Worm (Caenorhabditis elegans) whole organism, late embryonic: ENCODE data around the gene C13B4.1.

Source experiments
- C38D4.7 ChIP-seq: fragments of 200-800 bp; sonication (Bioruptor generic); optimal IDR thresholded peaks from 2 replicates; lab custom pipeline; 2018; ENCODE audit warnings: mild to moderate bottlenecking, missing genetic modification characterization, moderate library complexity, missing compliant biosample characterization
- F13H6.1 ChIP-seq: sonication (generic microtip); optimal IDR thresholded peaks from 2 replicates; lab custom pipeline; 2016; ENCODE audit warnings: missing genetic modification characterization, missing compliant biosample characterization
- K02D7.2 ChIP-seq: sonication (generic microtip); optimal IDR thresholded peaks from 2 replicates; lab custom pipeline; 2017; ENCODE audit warnings: mild to moderate bottlenecking, missing genetic modification characterization, missing compliant biosample characterization
- K09A11.1 ChIP-seq: sonication (generic microtip); optimal IDR thresholded peaks from 2 replicates; lab custom pipeline; 2017; ENCODE audit warnings: antibody characterized with exemption, mild to moderate bottlenecking, missing genetic modification characterization, missing compliant biosample characterization; ENCODE audit not compliant: insufficient read depth
- Y22D7AL.16 ChIP-seq: sonication (generic microtip); optimal IDR thresholded peaks from 2 replicates; lab custom pipeline; 2016; ENCODE audit warnings: missing genetic modification characterization, missing compliant biosample characterization
- ceh-18 ChIP-seq: sonication (generic microtip); optimal IDR thresholded peaks from 2 replicates; lab custom pipeline; 2016; ENCODE audit warnings: missing genetic modification characterization, missing compliant biosample characterization
- ceh-2 ChIP-seq: sonication (generic microtip); optimal IDR thresholded peaks from 2 replicates; lab custom pipeline; 2016; ENCODE audit warnings: missing genotype, missing genetic modification characterization, missing compliant biosample characterization
- ceh-22 ChIP-seq: sonication (generic microtip); optimal IDR thresholded peaks from 2 replicates; lab custom pipeline; 2017; ENCODE audit warnings: missing biosample characterization, missing genetic modification characterization
- ceh-24 ChIP-seq: sonication (generic microtip); optimal IDR thresholded peaks from 2 replicates; lab custom pipeline; 2016; ENCODE audit warnings: mild to moderate bottlenecking, missing genetic modification characterization, missing compliant biosample characterization
- ceh-31 ChIP-seq: sonication (generic microtip); optimal IDR thresholded peaks from 2 replicates; lab custom pipeline; 2016; ENCODE audit warnings: missing genetic modification characterization, missing compliant biosample characterization
- ceh-34 ChIP-seq: sonication (generic microtip); optimal IDR thresholded peaks from 2 replicates; lab custom pipeline; 2016; ENCODE audit warnings: mild to moderate bottlenecking, missing genetic modification characterization, missing compliant biosample characterization
- ceh-48 ChIP-seq: sonication (generic microtip); optimal IDR thresholded peaks from 2 replicates; lab custom pipeline; 2016; ENCODE audit warnings: missing genetic modification characterization, inconsistent platforms, missing compliant biosample characterization
- ceh-9 ChIP-seq: sonication (generic microtip); optimal IDR thresholded peaks from 2 replicates; lab custom pipeline; 2016; ENCODE audit warnings: mild to moderate bottlenecking, missing genetic modification characterization, inconsistent platforms, missing compliant biosample characterization
- che-1 ChIP-seq: sonication (generic microtip); optimal IDR thresholded peaks from 2 replicates; lab custom pipeline; 2016; ENCODE audit warnings: mild to moderate bottlenecking, missing genetic modification characterization, missing compliant biosample characterization
- dve-1 ChIP-seq: sonication (generic microtip); optimal IDR thresholded peaks from 2 replicates; lab custom pipeline; 2017; ENCODE audit warnings: antibody characterized with exemption, mild to moderate bottlenecking, missing genetic modification characterization, missing compliant biosample characterization
- elt-2 ChIP-seq: sonication (generic microtip); optimal IDR thresholded peaks from 2 replicates; lab custom pipeline; 2016; ENCODE audit warnings: missing genetic modification reagents, missing genetic modification characterization, missing compliant biosample characterization
- elt-4 ChIP-seq: sonication (generic microtip); optimal IDR thresholded peaks from 2 replicates; lab custom pipeline; 2016; ENCODE audit warnings: missing genetic modification characterization, missing compliant biosample characterization
- fax-1 ChIP-seq: sonication (generic microtip); optimal IDR thresholded peaks from 2 replicates; lab custom pipeline; 2016; ENCODE audit warnings: missing genotype, missing genetic modification characterization, missing compliant biosample characterization
- fkh-6 ChIP-seq: sonication (generic microtip); optimal IDR thresholded peaks from 2 replicates; lab custom pipeline; 2016; ENCODE audit warnings: missing genetic modification characterization, missing compliant biosample characterization
- hlh-15 ChIP-seq: sonication (generic microtip); optimal IDR thresholded peaks from 2 replicates; lab custom pipeline; 2016; ENCODE audit warnings: missing genetic modification characterization, missing compliant biosample characterization
- hlh-6 ChIP-seq: sonication (generic microtip); optimal IDR thresholded peaks from 2 replicates; lab custom pipeline; 2016; ENCODE audit warnings: missing genotype, missing genetic modification characterization, missing compliant biosample characterization
- lim-6 ChIP-seq: sonication (generic microtip); optimal IDR thresholded peaks from 2 replicates; lab custom pipeline; 2016; ENCODE audit warnings: missing genetic modification characterization, missing compliant biosample characterization
- mec-3 ChIP-seq: sonication (generic microtip); optimal IDR thresholded peaks from 2 replicates; lab custom pipeline; 2016; ENCODE audit warnings: borderline replicate concordance, missing genetic modification characterization, missing compliant biosample characterization
- nfya-1 ChIP-seq: sonication (generic microtip); optimal IDR thresholded peaks from 2 replicates; lab custom pipeline; 2017; ENCODE audit warnings: missing genetic modification characterization, mild to moderate bottlenecking, missing compliant biosample characterization, antibody characterized with exemption, moderate library complexity
- nhr-11 ChIP-seq: fragments of 150-350 bp; optimal IDR thresholded peaks from 2 replicates; lab custom pipeline; 2014; ENCODE audit warnings: missing biosample characterization, missing genetic modification characterization
- odd-2 ChIP-seq: sonication (generic microtip); optimal IDR thresholded peaks from 2 replicates; lab custom pipeline; 2017; ENCODE audit warnings: antibody characterized with exemption, mild to moderate bottlenecking, missing genetic modification characterization, missing compliant biosample characterization
- pat-9 ChIP-seq: fragments of 200-800 bp; sonication (Bioruptor generic); optimal IDR thresholded peaks from 2 replicates; lab custom pipeline; 2018; ENCODE audit warnings: mild to moderate bottlenecking, missing genetic modification characterization, moderate library complexity, missing compliant biosample characterization
- pax-1 ChIP-seq: fragments of 150-350 bp; optimal IDR thresholded peaks from 2 replicates; lab custom pipeline; 2014; ENCODE audit warnings: missing biosample characterization, missing genetic modification characterization
- pha-4 ChIP-seq: fragments of 150-350 bp; optimal IDR thresholded peaks from 2 replicates; lab custom pipeline; 2018; ENCODE audit warnings: missing biosample characterization, missing genetic modification reagents, missing genetic modification characterization
- pqm-1 ChIP-seq: sonication (generic microtip); optimal IDR thresholded peaks from 2 replicates; lab custom pipeline; 2016; ENCODE audit warnings: missing genetic modification characterization, missing compliant biosample characterization
- ref-2 ChIP-seq: sonication (generic microtip); optimal IDR thresholded peaks from 2 replicates; lab custom pipeline; 2016; ENCODE audit warnings: missing genetic modification characterization, missing compliant biosample characterization
- sdc-2 ChIP-seq: sonication (generic microtip); optimal IDR thresholded peaks from 2 replicates; lab custom pipeline; 2016; ENCODE audit warnings: missing genotype, missing genetic modification characterization, missing compliant biosample characterization
- tbx-7 ChIP-seq: sonication (generic microtip); optimal IDR thresholded peaks from 2 replicates; lab custom pipeline; 2016; ENCODE audit warnings: missing genotype, missing genetic modification characterization, missing compliant biosample characterization
- ttx-3 ChIP-seq: sonication (generic microtip); optimal IDR thresholded peaks from 2 replicates; lab custom pipeline; 2016; ENCODE audit warnings: missing genetic modification reagents, missing genetic modification characterization, missing compliant biosample characterization
- unc-42 ChIP-seq: sonication (generic microtip); optimal IDR thresholded peaks from 2 replicates; lab custom pipeline; 2016; ENCODE audit warnings: missing genotype, missing genetic modification characterization, missing compliant biosample characterization
- zip-5 ChIP-seq: sonication (generic microtip); optimal IDR thresholded peaks from 2 replicates; lab custom pipeline; 2016; ENCODE audit warnings: missing genetic modification characterization, missing compliant biosample characterization

Gene C13B4.1

DNA sequence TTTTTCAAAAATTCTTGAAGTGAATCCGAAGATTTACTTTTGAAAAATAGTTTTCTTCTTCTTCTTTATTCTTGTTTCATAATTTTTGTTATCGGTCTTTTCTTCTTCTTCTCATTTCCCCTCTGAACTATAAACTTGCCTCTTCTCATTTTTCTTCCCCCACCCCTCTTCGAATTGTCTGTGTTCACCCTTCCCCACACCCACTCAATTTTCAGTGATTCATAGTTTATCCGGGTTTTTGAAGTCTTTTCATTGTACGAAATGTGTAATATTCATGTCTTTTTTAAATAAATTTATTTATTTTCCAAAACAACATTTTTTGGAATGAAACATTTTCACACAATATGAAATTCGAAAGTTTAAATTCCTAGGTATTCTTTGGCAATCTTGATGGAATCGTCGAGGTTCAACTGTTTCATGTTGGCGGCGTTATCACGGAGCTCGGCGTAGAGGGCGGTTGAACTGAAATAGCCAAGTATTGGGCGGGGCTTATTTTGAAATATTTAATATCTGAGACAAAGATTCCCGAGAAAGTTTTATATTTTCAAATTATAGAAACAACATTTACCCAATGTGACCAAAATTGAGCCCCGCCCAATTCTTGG is 13.3 kb upstream of the C13B4.1 start:
- TF ChIP-seq ceh-2 (no peak), dve-1 (tag; lab: Kevin White, UChicago) (no peak), hlh-6 (tag; lab: Kevin White, UChicago) (no peak), ceh-18 (tag; lab: Kevin White, UChicago) (no peak), pqm-1 (tag; lab: Kevin White, UChicago) (no peak), hlh-15 (tag; lab: Kevin White, UChicago) (no peak), sdc-2 (tag; lab: Kevin White, UChicago) (no peak), K02D7.2 (no peak), ceh-9 (tag; lab: Kevin White, UChicago) (no peak), Y22D7AL.16 (tag; lab: Kevin White, UChicago) (no peak), pha-4 (tag; lab: Kevin White, UChicago) (no peak), elt-4 (no peak), tbx-7 (tag; lab: Kevin White, UChicago) (no peak), fax-1 (no peak)

DNA sequence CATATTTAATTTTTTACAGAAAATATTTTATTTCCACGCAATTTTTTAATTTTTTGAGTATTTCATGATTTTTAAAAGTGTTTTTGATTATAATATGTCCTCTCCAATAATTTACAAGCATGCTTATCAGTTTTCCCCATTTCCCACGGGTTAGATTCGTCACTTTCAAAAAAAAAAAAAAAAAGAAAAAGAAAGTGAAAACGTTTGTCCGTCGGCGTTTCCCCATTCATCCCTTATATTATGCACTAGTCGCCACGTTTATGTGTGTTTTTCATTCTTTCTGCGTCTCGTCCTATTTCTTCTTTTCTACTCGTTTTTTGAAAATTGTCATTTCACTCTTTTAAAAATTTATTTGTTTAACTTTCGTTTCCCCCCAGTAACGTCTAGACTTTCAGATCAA is 10.0 kb upstream of the C13B4.1 start, which contains the start of gene vnut-1:
vnut-1 (plus strand) TSS at position 396 of the 400 bp plus-strand sequence.
- TF ChIP-seq pax-1 (tag; lab: Kevin White, UChicago) = no peak
- peak; percentile 4 for TF ChIP-seq nfya-1

DNA sequence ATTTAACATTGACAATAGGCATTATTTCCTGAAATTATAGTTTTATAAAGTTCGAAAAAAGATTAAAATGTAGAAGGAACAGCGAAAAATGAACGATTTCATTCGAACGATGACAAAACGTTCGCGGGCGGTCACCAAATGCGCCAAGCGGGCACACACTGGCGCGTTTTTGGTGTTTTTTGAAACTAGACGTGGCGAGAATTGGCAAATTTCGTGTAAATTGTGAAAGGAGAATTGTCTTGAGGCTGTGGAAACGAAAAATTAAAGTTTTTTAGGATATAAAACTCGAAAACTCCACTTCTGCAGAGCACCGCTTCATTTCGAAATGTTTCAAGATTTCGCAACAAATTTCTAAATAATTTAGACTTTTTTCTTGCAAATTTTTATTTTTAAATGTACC is 9.2 kb upstream of the C13B4.1 start, which contains the start of gene usp-14:
usp-14 (minus strand) TSS at position 28 of the 400 bp plus-strand sequence.
- peak; percentile 25 for TF ChIP-seq ceh-31 (tag; lab: Kevin White, UChicago)
- no peak for TF ChIP-seq mec-3 (tag; lab: Kevin White, UChicago)

DNA sequence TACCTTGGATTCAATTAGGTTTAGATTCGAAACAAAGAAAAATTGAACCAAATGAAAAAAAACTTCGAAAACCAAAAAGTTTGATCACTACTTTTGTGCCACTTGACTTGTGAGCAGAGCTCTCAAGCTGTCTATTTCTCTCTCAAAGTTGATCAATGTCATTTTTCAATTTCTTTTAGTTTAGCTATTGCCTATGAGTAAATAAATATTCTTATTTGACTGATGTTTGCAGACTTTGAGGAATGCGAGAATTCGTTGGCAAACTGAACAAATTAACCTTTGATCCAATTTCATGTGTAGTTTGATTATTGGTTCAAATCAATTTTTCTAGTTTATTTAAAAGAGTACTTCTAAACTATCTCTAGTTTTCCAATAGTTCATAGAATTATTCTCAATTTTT is 4.4 kb upstream of the C13B4.1 start:
- TF ChIP-seq ref-2 = no peak
- no peak for TF ChIP-seq tbx-7 (tag; lab: Kevin White, UChicago)
- TF ChIP-seq zip-5 (tag; lab: Kevin White, UChicago) = no peak
- TF ChIP-seq che-1 = no peak
- TF ChIP-seq ceh-22 (tag; lab: Kevin White, UChicago) = no peak
- TF ChIP-seq ceh-18 (tag; lab: Kevin White, UChicago) = no peak
- no peak for TF ChIP-seq ceh-34
- no peak for TF ChIP-seq elt-4
- no peak for TF ChIP-seq pqm-1 (tag; lab: Kevin White, UChicago)
- no peak for TF ChIP-seq lim-6
- no peak for TF ChIP-seq fkh-6
- TF ChIP-seq ceh-48 (tag; lab: Kevin White, UChicago) = no peak
- no peak for TF ChIP-seq ceh-24 (tag; lab: Kevin White, UChicago)
- TF ChIP-seq nhr-11 (tag; lab: Kevin White, UChicago) = no peak
- TF ChIP-seq pat-9 = no peak

DNA sequence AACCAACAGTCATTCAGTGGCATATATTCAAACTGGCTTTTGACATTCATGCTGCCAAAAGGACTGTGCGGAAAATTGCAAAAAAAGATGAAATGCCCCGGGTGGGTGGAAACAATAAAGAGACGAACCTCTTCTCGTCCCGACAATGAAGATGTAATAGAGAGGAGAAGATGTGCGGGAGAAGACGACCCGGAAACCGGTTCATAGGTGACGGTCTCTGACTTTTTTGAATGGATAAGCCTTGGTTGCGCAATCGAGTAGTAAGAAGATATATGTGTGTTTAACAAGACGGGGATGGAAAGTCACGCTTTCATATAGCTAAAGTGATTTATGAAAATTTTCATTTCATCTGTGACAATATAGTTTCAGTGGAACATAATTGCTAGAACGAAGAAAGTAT is 1.3 kb upstream of the C13B4.1 start:
- TF ChIP-seq unc-42 (tag; lab: Kevin White, UChicago) (no peak), odd-2 (tag; lab: Kevin White, UChicago) (no peak), pat-9 (no peak), ttx-3 (tag; lab: Kevin White, UChicago) (no peak), ceh-18 (tag; lab: Kevin White, UChicago) (no peak), dve-1 (tag; lab: Kevin White, UChicago) (no peak), elt-2 (tag; lab: Kevin White, UChicago) (no peak), nhr-11 (tag; lab: Kevin White, UChicago) (no peak)
- TF ChIP-seq, all 69 proteins: peak for 0

DNA sequence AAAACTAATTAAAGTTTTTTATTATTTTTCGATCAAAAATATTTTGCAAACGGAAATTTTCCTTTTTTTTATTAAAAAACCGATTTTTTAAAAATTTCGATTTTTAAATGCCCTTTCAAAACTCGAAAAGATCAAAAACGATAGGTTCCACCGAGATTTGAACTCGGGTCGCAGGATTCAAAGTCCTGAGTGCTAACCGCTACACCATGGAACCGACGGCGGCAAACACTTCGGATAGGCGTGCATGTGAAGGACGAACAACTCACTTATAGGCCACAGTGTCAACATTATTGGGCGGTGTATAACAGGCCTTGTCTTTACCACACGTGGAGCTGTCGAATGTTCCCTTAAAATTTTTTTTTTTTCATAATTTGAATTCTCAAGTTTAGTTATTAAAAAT is 4.7 kb downstream of the C13B4.1 start:
- TF ChIP-seq C38D4.7 (GFP tag; lab: Kevin White, UChicago) (peak; percentile 6), che-1 (peak; percentile 25), K09A11.1 (tag; lab: Kevin White, UChicago) (peak; percentile 24), F13H6.1 (tag; lab: Kevin White, UChicago) (no peak)
